Worm (Caenorhabditis elegans) whole organism, dauer: Measurements from ENCODE around the gene oac-23.
"Not testable (repeated sequence)": the region's sequence is repeated elsewhere in the genome, so short reads cannot be mapped to it uniquely, and the experiment has no call there.

Source experiments
- unc-62 ChIP-seq: sonication (generic microtip); optimal IDR thresholded peaks from 2 replicates; lab custom pipeline; 2017; ENCODE audit warnings: missing biosample characterization, missing genetic modification reagents, missing genetic modification characterization

The oac-23 gene

ce11 chrIV:3894004-3894480 lies 12.8 kb downstream of the oac-23 start, which contains the start of gene F56D6.8:
TSS of gene F56D6.8 (minus strand) at chrIV:3894430.
- no peak for TF ChIP-seq unc-62

- TF ChIP-seq unc-62, result no peak
Measured at ce11 chrIV:3894770-3895169, 13.5 kb downstream of the oac-23 start, which contains the start of gene dct-8. TSS of gene dct-8 (plus strand) at chrIV:3895070.

ce11 chrIV:3899719-3900554 lies 18.7 kb downstream of the oac-23 start, which contains the start of gene srz-62:
TSS of gene srz-62 (plus strand) at chrIV:3900504.
- no peak for TF ChIP-seq unc-62

- TF ChIP-seq unc-62, result no peak
Measured at ce11 chrIV:3902955-3903354, 21.7 kb downstream of the oac-23 start, which contains the start of gene F56D6.6. TSS of gene F56D6.6 (plus strand) at chrIV:3903255.

ce11 chrIV:3904620-3905019 lies 23.4 kb downstream of the oac-23 start, which contains the start of gene F56D6.21:
TSS of gene F56D6.21 (plus strand) at chrIV:3904920.
- TF ChIP-seq unc-62, result no peak

ce11 chrIV:3906393-3906792 lies 25.2 kb downstream of the oac-23 start, which contains the start of gene F56D6.11:
TSS of gene F56D6.11 (minus strand) at chrIV:3906493.
- no peak for TF ChIP-seq unc-62

- TF ChIP-seq unc-62, result no peak
Measured at ce11 chrIV:3907506-3908188, 26.4 kb downstream of the oac-23 start, which contains the start of the genes F56D6.22 and F56D6.12. TSS of gene F56D6.22 (minus strand) at chrIV:3907606. TSS of gene F56D6.12 (plus strand) at chrIV:3908138.

ce11 chrIV:3909114-3909513 lies 27.9 kb downstream of the oac-23 start, which contains the start of gene F56D6.13:
TSS of gene F56D6.13 (plus strand) at chrIV:3909414.
- no peak for TF ChIP-seq unc-62

- TF ChIP-seq unc-62, result not testable (repeated sequence)
Measured at ce11 chrIV:3911848-3912247, 30.6 kb downstream of the oac-23 start, which contains the start of gene F56D6.18. TSS of gene F56D6.18 (minus strand) at chrIV:3911948.

- no peak for TF ChIP-seq unc-62
Measured at ce11 chrIV:3912598-3912997, 31.4 kb downstream of the oac-23 start, which contains the start of gene F56D6.20. TSS of gene F56D6.20 (plus strand) at chrIV:3912898.

- no peak for TF ChIP-seq unc-62
Measured at ce11 chrIV:3914462-3914861, 33.2 kb downstream of the oac-23 start, which contains the start of gene F56D6.19. TSS of gene F56D6.19 (plus strand) at chrIV:3914762.

ce11 chrIV:3915296-3915695 lies 34.1 kb downstream of the oac-23 start, which contains the start of gene srz-20:
TSS of gene srz-20 (plus strand) at chrIV:3915596.
- no peak for TF ChIP-seq unc-62

- TF ChIP-seq unc-62, result no peak
Measured at ce11 chrIV:3917405-3917804, 36.2 kb downstream of the oac-23 start, which contains the start of gene F56D6.14. TSS of gene F56D6.14 (plus strand) at chrIV:3917705.

- no peak for TF ChIP-seq unc-62
Measured at ce11 chrIV:3918160-3918559, 36.9 kb downstream of the oac-23 start, which contains the start of gene F56D6.23. TSS of gene F56D6.23 (plus strand) at chrIV:3918460.

ce11 chrIV:3919506-3919905 lies 38.3 kb downstream of the oac-23 start, which contains the start of gene srz-19:
TSS of gene srz-19 (plus strand) at chrIV:3919806.
- TF ChIP-seq unc-62, result no peak

ce11 chrIV:3921898-3922297 lies 40.7 kb downstream of the oac-23 start, which contains the start of gene clec-67:
TSS of gene clec-67 (plus strand) at chrIV:3922165.
- TF ChIP-seq unc-62, result no peak
